Fruit fly (Drosophila melanogaster): ENCODE results near the gene CG43098.

DNA sequence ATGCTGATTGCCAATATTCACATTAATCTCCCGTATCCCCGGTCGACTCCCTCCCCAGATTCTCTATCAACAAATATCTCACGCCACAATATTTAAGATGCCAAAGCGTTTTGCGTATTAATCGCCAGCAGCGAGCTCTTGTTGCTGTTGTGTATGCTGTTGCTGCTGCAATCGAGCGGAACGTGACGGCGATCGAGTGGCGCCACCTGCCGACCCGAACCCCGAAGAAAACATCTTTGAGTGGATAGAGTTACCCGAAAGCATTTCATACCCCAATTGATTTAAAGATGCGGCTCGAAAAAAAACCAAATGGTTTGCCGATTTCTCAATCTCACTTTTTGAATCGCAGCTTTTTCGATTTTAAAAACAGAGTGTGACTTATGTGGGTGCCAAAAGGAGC, 19.5 kb downstream of the CG43098 start:
- TF ChIP-seq CG2712 (tag; optimal IDR thresholded peaks at IDR 0.05) (no peak), CG1647 (GFP tag; optimal IDR thresholded peaks at IDR 0.05) (no peak), luna (GFP tag; optimal IDR thresholded peaks at IDR 0.05) (no peak), CG8478 (optimal IDR thresholded peaks at IDR 0.05) (no peak), CG11696 (GFP tag; IDR thresholded peaks at IDR 0.05) (no peak), Oaz (GFP tag; IDR thresholded peaks at IDR 0.05) (no peak), klu (GFP tag; IDR thresholded peaks at IDR 0.05) (no peak), CG9932 (GFP tag; IDR thresholded peaks at IDR 0.05) (no peak)

Measured in whole organism, embryonic.